Fruit fly (Drosophila melanogaster) whole organism, embryonic: ENCODE results near the gene Mkk4.
A peak's percentile ranks its signal among the peaks of the same experiment; 100 is the strongest.

Experiments used
- B-H2 ChIP-seq: fragments of 200-800 bp; sonication (Bioruptor generic); optimal IDR thresholded peaks from 2 replicates; lab custom pipeline; 2018; ENCODE audit warnings: missing biosample characterization, mild to moderate bottlenecking, missing genetic modification characterization
- CG10209 ChIP-seq: fragments of 200-800 bp; sonication (Bioruptor generic); optimal IDR thresholded peaks from 3 replicates; lab custom pipeline; 2017; ENCODE audit warnings: missing biosample characterization, mild to moderate bottlenecking, missing genetic modification characterization, missing genetic modification reagents
- CG1024 ChIP-seq: fragments of 200-800 bp; sonication (Bioruptor generic); IDR thresholded peaks from 2 replicates; pipeline ENCODE4 v1.3.6; 2022; ENCODE audit warnings: missing biosample characterization, missing genetic modification characterization
- CG10654 ChIP-seq: fragments of 200-800 bp; sonication (Bioruptor generic); optimal IDR thresholded peaks from 2 replicates; lab custom pipeline; 2016; ENCODE audit warnings: missing biosample characterization, missing genetic modification characterization
- CG12071 ChIP-seq: fragments of 200-800 bp; sonication (Bioruptor generic); optimal IDR thresholded peaks from 3 replicates; lab custom pipeline; 2018; ENCODE audit warnings: missing biosample characterization, mild to moderate bottlenecking, missing genetic modification characterization
- CG1233 ChIP-seq: fragments of 200-800 bp; sonication (Bioruptor generic); optimal IDR thresholded peaks from 4 replicates; lab custom pipeline; 2018; ENCODE audit warnings: missing biosample characterization, mild to moderate bottlenecking, missing genetic modification characterization
- CG12391 ChIP-seq: fragments of 200-800 bp; sonication (Bioruptor generic); optimal IDR thresholded peaks from 3 replicates; lab custom pipeline; 2018; ENCODE audit warnings: missing biosample characterization, mild to moderate bottlenecking, missing genetic modification characterization, moderate library complexity
- CG14710 ChIP-seq: fragments of 200-800 bp; sonication (Bioruptor generic); optimal IDR thresholded peaks from 3 replicates; lab custom pipeline; 2019; ENCODE audit warnings: missing biosample characterization, mild to moderate bottlenecking, missing genetic modification characterization, moderate library complexity
- CG15269 ChIP-seq: fragments of 200-800 bp; sonication (Bioruptor generic); optimal IDR thresholded peaks from 2 replicates; lab custom pipeline; 2018; ENCODE audit warnings: missing biosample characterization, mild to moderate bottlenecking, missing genetic modification characterization, moderate library complexity
- CG1529 ChIP-seq: fragments of 200-800 bp; sonication (Bioruptor generic); optimal IDR thresholded peaks from 3 replicates; lab custom pipeline; 2018; ENCODE audit warnings: missing biosample characterization, missing genetic modification characterization
- CG15696 ChIP-seq: fragments of 200-800 bp; sonication (Bioruptor generic); optimal IDR thresholded peaks from 2 replicates; lab custom pipeline; 2019; ENCODE audit warnings: missing biosample characterization, mild to moderate bottlenecking, missing genetic modification characterization, moderate library complexity
- CG18262 ChIP-seq: fragments of 200-800 bp; optimal IDR thresholded peaks from 3 replicates; lab custom pipeline; 2019; ENCODE audit warnings: missing biosample characterization, mild to moderate bottlenecking, missing genetic modification characterization, moderate library complexity
- CG31388 ChIP-seq: fragments of 200-800 bp; sonication (Bioruptor generic); optimal IDR thresholded peaks from 2 replicates; lab custom pipeline; 2016; ENCODE audit warnings: missing biosample characterization, missing genetic modification characterization
- CG3847 ChIP-seq: fragments of 200-800 bp; sonication (Bioruptor generic); IDR thresholded peaks from 2 replicates; pipeline ENCODE4 v1.3.6; 2022; ENCODE audit warnings: missing biosample characterization, missing genetic modification characterization
- CG4617 ChIP-seq: fragments of 200-800 bp; sonication (Bioruptor generic); optimal IDR thresholded peaks from 3 replicates; lab custom pipeline; 2016; ENCODE audit warnings: missing biosample characterization, missing genetic modification characterization, borderline replicate concordance
- CG4730 ChIP-seq: fragments of 200-800 bp; sonication (Bioruptor generic); IDR thresholded peaks from 2 replicates; pipeline ENCODE4 v1.3.6; 2022; ENCODE audit warnings: missing biosample characterization, missing genetic modification characterization
- CG6175 ChIP-seq: fragments of 200-800 bp; sonication (Bioruptor generic); IDR thresholded peaks from 3 replicates; pipeline ENCODE4 v1.3.6; 2022; ENCODE audit warnings: missing biosample characterization, missing genetic modification characterization
- CG9437 ChIP-seq: fragments of 200-800 bp; sonication (Bioruptor generic); optimal IDR thresholded peaks from 2 replicates; lab custom pipeline; 2018; ENCODE audit warnings: missing biosample characterization, mild to moderate bottlenecking, missing genetic modification characterization
- Dref ChIP-seq: fragments of 200-800 bp; sonication (Bioruptor generic); IDR thresholded peaks from 2 replicates; pipeline ENCODE4 v1.3.6; 2022; ENCODE audit warnings: missing biosample characterization, missing genetic modification characterization
- Eip74EF ChIP-seq, 2 experiments: fragments of 200-800 bp in 1 of 2; fragments of >200 bp in 1 of 2; sonication (Bioruptor generic) in 1 of 2; optimal IDR thresholded peaks; 2 replicates each; lab custom pipeline; 2017 to 2019; ENCODE audit warnings: missing biosample characterization in 2 of 2, missing genetic modification characterization in 2 of 2, mild to moderate bottlenecking in 1 of 2, moderate library complexity in 1 of 2
- Gsc ChIP-seq: fragments of 200-800 bp; sonication (Bioruptor generic); IDR thresholded peaks from 2 replicates; pipeline ENCODE4 v1.3.6; 2022; ENCODE audit warnings: missing biosample characterization, missing genetic modification characterization
- H2.0 ChIP-seq: fragments of 200-800 bp; sonication (Bioruptor generic); IDR thresholded peaks from 2 replicates; pipeline ENCODE4 v1.3.6; 2022; ENCODE audit warnings: missing biosample characterization, missing genetic modification characterization
- Hand ChIP-seq: fragments of 200-800 bp; sonication (Bioruptor generic); optimal IDR thresholded peaks from 2 replicates; lab custom pipeline; 2017; ENCODE audit warnings: mild to moderate bottlenecking, missing biosample characterization, missing genetic modification reagents, missing genetic modification characterization
- Hmr ChIP-seq: fragments of 200-800 bp; sonication (Bioruptor generic); optimal IDR thresholded peaks from 3 replicates; lab custom pipeline; 2017; ENCODE audit warnings: mild to moderate bottlenecking, missing biosample characterization, missing genetic modification reagents, missing genetic modification characterization
- NK7.1 ChIP-seq: fragments of 200-800 bp; sonication (Bioruptor generic); optimal IDR thresholded peaks from 3 replicates; lab custom pipeline; 2016; ENCODE audit warnings: missing biosample characterization, missing genetic modification characterization
- Oaz ChIP-seq: fragments of 200-800 bp; sonication (Bioruptor generic); IDR thresholded peaks from 2 replicates; pipeline ENCODE4 v1.3.6; 2022; ENCODE audit warnings: missing biosample characterization, missing genetic modification characterization
- Opbp ChIP-seq: fragments of 200-800 bp; sonication (Bioruptor generic); IDR thresholded peaks from 3 replicates; pipeline ENCODE4 v1.3.6; 2022; ENCODE audit warnings: missing biosample characterization, missing genetic modification characterization; ENCODE audit not compliant: partially characterized antibody
- Ptx1 ChIP-seq: fragments of 200-800 bp; sonication (Bioruptor generic); IDR thresholded peaks from 2 replicates; pipeline ENCODE4 v1.3.6; 2022; ENCODE audit warnings: missing biosample characterization, missing genetic modification characterization
- Rfx ChIP-seq: fragments of 200-800 bp; sonication (Bioruptor generic); IDR thresholded peaks from 2 replicates; pipeline ENCODE4 v1.3.6; 2022; ENCODE audit warnings: missing biosample characterization, missing genetic modification characterization
- Sry-β ChIP-seq: fragments of 200-800 bp; sonication (Bioruptor generic); optimal IDR thresholded peaks from 2 replicates; lab custom pipeline; 2018; ENCODE audit warnings: missing biosample characterization, mild to moderate bottlenecking, missing genetic modification characterization, moderate library complexity
- Stat92E ChIP-seq, 3 experiments: fragments of >200 bp in 2 of 3; fragments of 200-800 bp in 1 of 3; sonication (Bioruptor generic) in 1 of 3; optimal IDR thresholded peaks; 2 replicates each; lab custom pipeline; 2017 to 2019; ENCODE audit warnings: missing biosample characterization in 3 of 3, missing genetic modification characterization in 3 of 3, mild to moderate bottlenecking in 1 of 3, moderate library complexity in 1 of 3
- Tbp ChIP-seq: fragments of >200 bp; optimal IDR thresholded peaks from 2 replicates; lab custom pipeline; 2018; ENCODE audit warnings: missing biosample characterization, missing genetic modification characterization
- ash1 ChIP-seq: fragments of 200-800 bp; sonication (Bioruptor generic); optimal IDR thresholded peaks from 2 replicates; lab custom pipeline; 2018; ENCODE audit warnings: missing biosample characterization, mild to moderate bottlenecking, missing genetic modification characterization
- emc ChIP-seq: fragments of 200-800 bp; sonication (Bioruptor generic); optimal IDR thresholded peaks from 2 replicates; lab custom pipeline; 2016; ENCODE audit warnings: missing biosample characterization, missing genetic modification characterization
- en ChIP-seq: fragments of 200-800 bp; sonication (Bioruptor generic); optimal IDR thresholded peaks from 2 replicates; lab custom pipeline; 2016; ENCODE audit warnings: missing biosample characterization, missing genetic modification characterization
- exex ChIP-seq: fragments of 200-800 bp; sonication (Bioruptor generic); optimal IDR thresholded peaks from 4 replicates; lab custom pipeline; 2018; ENCODE audit warnings: missing biosample characterization, mild to moderate bottlenecking, missing genetic modification characterization, moderate library complexity
- gcm ChIP-seq: fragments of 200-800 bp; sonication (Bioruptor generic); optimal IDR thresholded peaks from 2 replicates; lab custom pipeline; 2019; ENCODE audit warnings: missing biosample characterization, mild to moderate bottlenecking, missing genetic modification characterization, moderate library complexity
- ham ChIP-seq: fragments of 200-800 bp; sonication (Bioruptor generic); IDR thresholded peaks from 2 replicates; pipeline ENCODE4 v1.3.6; 2022; ENCODE audit warnings: missing biosample characterization, missing genetic modification characterization
- onecut ChIP-seq: fragments of 200-800 bp; sonication (Bioruptor generic); IDR thresholded peaks from 2 replicates; pipeline ENCODE4 v1.3.6; 2022; ENCODE audit warnings: missing biosample characterization, missing genetic modification characterization
- peb ChIP-seq: fragments of 200-800 bp; sonication (Bioruptor generic); IDR thresholded peaks from 2 replicates; pipeline ENCODE4 v1.3.6; 2022; ENCODE audit warnings: missing biosample characterization, missing genetic modification characterization
- pnt ChIP-seq: fragments of 200-800 bp; sonication (Bioruptor generic); optimal IDR thresholded peaks from 3 replicates; lab custom pipeline; 2016; ENCODE audit warnings: missing biosample characterization, missing genetic modification characterization
- repo ChIP-seq: fragments of 200-800 bp; sonication (Bioruptor generic); optimal IDR thresholded peaks from 2 replicates; lab custom pipeline; 2016; ENCODE audit warnings: missing biosample characterization, missing genetic modification characterization
- slou ChIP-seq: fragments of 200-800 bp; sonication (Bioruptor generic); optimal IDR thresholded peaks from 3 replicates; lab custom pipeline; 2016; ENCODE audit warnings: missing biosample characterization, missing genetic modification characterization
- sna ChIP-seq: fragments of 200-800 bp; sonication (Bioruptor generic); IDR thresholded peaks from 2 replicates; pipeline ENCODE4 v1.3.6; 2022; ENCODE audit warnings: missing biosample characterization, missing genetic modification characterization; ENCODE audit not compliant: partially characterized antibody
- sug ChIP-seq: fragments of 200-800 bp; optimal IDR thresholded peaks from 2 replicates; lab custom pipeline; 2019; ENCODE audit warnings: missing biosample characterization, mild to moderate bottlenecking, missing genetic modification characterization, moderate library complexity
- tna ChIP-seq: fragments of 200-800 bp; sonication (Bioruptor generic); IDR thresholded peaks from 2 replicates; pipeline ENCODE4 v1.3.6; 2022; ENCODE audit warnings: missing biosample characterization, missing genetic modification characterization; ENCODE audit not compliant: partially characterized antibody
- tx ChIP-seq: fragments of 200-800 bp; sonication (Bioruptor generic); optimal IDR thresholded peaks from 2 replicates; lab custom pipeline; 2016; ENCODE audit warnings: missing biosample characterization, missing genetic modification characterization
- wdn ChIP-seq: fragments of 200-800 bp; sonication (Bioruptor generic); IDR thresholded peaks from 2 replicates; pipeline ENCODE4 v1.3.6; 2022; ENCODE audit warnings: missing biosample characterization, missing genetic modification characterization

The Mkk4 gene

dm6 chr3R:8670529-8671491 lies 20.2 kb upstream of the Mkk4 start, which contains the start of gene p (continued):
- no peak for TF ChIP-seq CG1024 (GFP tag; lab: Robert Waterston, UW)
- TF ChIP-seq Oaz (GFP tag; lab: Robert Waterston, UW), result no peak
- TF ChIP-seq onecut, result 0 out of 2 replicates have a peak, but pooled peaks have one; percentile 12
- no peak for TF ChIP-seq tna (GFP tag; lab: Robert Waterston, UW)
- TF ChIP-seq Ptx1 (GFP tag; lab: Robert Waterston, UW), result 0 out of 2 replicates have a peak, but pooled peaks have one; percentile 43
- peak; percentile 34 for TF ChIP-seq pnt (GFP tag; lab: Kevin White, UChicago)
- TF ChIP-seq NK7.1 (GFP tag; lab: Kevin White, UChicago), result peak; percentile 10
- TF ChIP-seq H2.0 (GFP tag; lab: Robert Waterston, UW), result no peak
- TF ChIP-seq Dref, result no peak
- TF ChIP-seq Opbp (GFP tag; lab: Robert Waterston, UW), result no peak
- peak; percentile 51 for TF ChIP-seq Hmr (GFP tag; lab: Kevin White, UChicago)
- peak; percentile 22 for TF ChIP-seq emc
- no peak for TF ChIP-seq CG6175 (GFP tag; lab: Robert Waterston, UW)
- TF ChIP-seq Rfx (GFP tag; lab: Robert Waterston, UW), result peak; percentile 51
- TF ChIP-seq Tbp, result no peak
- TF ChIP-seq en (GFP tag; lab: Kevin White, UChicago), result no peak
- TF ChIP-seq repo (GFP tag; lab: Kevin White, UChicago), result peak; percentile 52
- TF ChIP-seq B-H2 (GFP tag; lab: Kevin White, UChicago), result peak; percentile 36
- TF ChIP-seq sna (GFP tag; lab: Robert Waterston, UW), result no peak
- TF ChIP-seq ham, result no peak
- TF ChIP-seq CG15269 (tag; lab: Kevin White, UChicago), result peak; percentile 30
- TF ChIP-seq CG14710, result peak; percentile 6
- TF ChIP-seq CG3847 (GFP tag; lab: Robert Waterston, UW), result no peak
- no peak for TF ChIP-seq CG10654 (GFP tag; lab: Kevin White, UChicago)
- TF ChIP-seq slou (GFP tag; lab: Kevin White, UChicago), result no peak
- 0 out of 2 replicates have a peak, but pooled peaks have one; percentile 21 for TF ChIP-seq wdn
- peak; percentile 34 for TF ChIP-seq CG1233 (GFP tag; lab: Kevin White, UChicago)
- peak in 1 of 2 experiments; percentile 50 for TF ChIP-seq Eip74EF (GFP tag; optimal IDR thresholded peaks at IDR 0.05; lab: Kevin White, UChicago)
- no peak for TF ChIP-seq CG4617 (GFP tag; lab: Kevin White, UChicago)
- TF ChIP-seq peb (GFP tag; lab: Robert Waterston, UW), result no peak
- TF ChIP-seq ash1, result no peak
- TF ChIP-seq CG9437 (GFP tag; lab: Kevin White, UChicago), result no peak
- TF ChIP-seq sug (tag; lab: Kevin White, UChicago), result peak; percentile 4
- peak; percentile 87 for TF ChIP-seq exex (tag; lab: Kevin White, UChicago)
- TF ChIP-seq Hand (GFP tag; lab: Kevin White, UChicago), result peak; percentile 5
- no peak for TF ChIP-seq Stat92E (GFP tag; optimal IDR thresholded peaks at IDR 0.05; lab: Kevin White, UChicago)
- TF ChIP-seq CG1529 (GFP tag; lab: Kevin White, UChicago), result no peak
- TF ChIP-seq CG18262, result peak; percentile 41
- peak; percentile 13 for TF ChIP-seq Sry-β (GFP tag; lab: Kevin White, UChicago)
- TF ChIP-seq CG12391 (tag; lab: Kevin White, UChicago), result peak; percentile 17
- peak; percentile 40 for TF ChIP-seq CG15696 (tag; lab: Kevin White, UChicago)
- no peak for TF ChIP-seq tx (GFP tag; lab: Kevin White, UChicago)
- TF ChIP-seq CG4730, result no peak
- TF ChIP-seq Gsc, result no peak
- peak; percentile 34 for TF ChIP-seq CG12071
- peak; percentile 43 for TF ChIP-seq CG10209 (GFP tag; lab: Kevin White, UChicago)
- peak; percentile 64 for TF ChIP-seq gcm (GFP tag; lab: Kevin White, UChicago)
- no peak for TF ChIP-seq CG31388 (GFP tag; lab: Kevin White, UChicago)
